Worm (Caenorhabditis elegans): ENCODE data around the gene C02B10.6.

ce11 chrIV:5054297-5054696, 16.4 kb upstream of the C02B10.6 start:
- TF ChIP-seq fos-1 (tag; optimal IDR thresholded peaks at IDR 0.05) (no peak), nhr-11 (tag; optimal IDR thresholded peaks at IDR 0.05) (no peak), unc-62 (GFP tag; optimal IDR thresholded peaks at IDR 0.05) (no peak), aly-2 (tag; optimal IDR thresholded peaks at IDR 0.05) (no peak), unc-130 (tag; optimal IDR thresholded peaks at IDR 0.05) (no peak), lin-14 (GFP tag; optimal IDR thresholded peaks at IDR 0.05) (no peak), snpc-4 (tag; optimal IDR thresholded peaks at IDR 0.05) (no peak), lsy-2 (tag; optimal IDR thresholded peaks at IDR 0.05) (no peak), mdl-1 (tag; optimal IDR thresholded peaks at IDR 0.05) (no peak), unc-30 (tag; optimal IDR thresholded peaks at IDR 0.05) (peak; percentile 62), nhr-28 (tag; optimal IDR thresholded peaks at IDR 0.05) (no peak)
